Fruit fly (Drosophila melanogaster): ENCODE data around the gene CAH5.

DNA sequence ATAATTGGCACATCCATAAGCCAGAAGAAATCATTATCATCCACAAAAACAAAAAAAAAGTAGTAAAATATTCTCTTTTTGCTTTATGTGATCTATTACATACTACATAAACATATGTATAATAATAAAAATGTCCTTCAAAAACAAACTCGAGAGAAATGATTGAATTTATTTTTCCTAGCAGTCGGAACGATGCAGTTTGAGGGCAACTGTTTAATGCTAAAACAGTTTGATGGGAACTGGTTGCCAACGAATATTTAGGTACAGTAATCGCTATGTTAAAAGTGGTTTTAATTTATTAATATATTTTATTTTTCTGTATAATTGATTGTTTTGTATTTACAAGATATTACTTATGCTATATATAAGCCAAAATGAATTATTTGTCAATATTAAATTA lies 31.3 kb upstream of the CAH5 start:
- TF ChIP-seq brk (GFP tag; optimal IDR thresholded peaks at IDR 0.05): no peak
- TF ChIP-seq OdsH (GFP tag; optimal IDR thresholded peaks at IDR 0.05): no peak

Measured in whole organism, wandering third instar larva.